Worm (Caenorhabditis elegans): ENCODE measurements around the gene met-2.

ce11 chrIII:8417968-8418267, 42.8 kb downstream of the met-2 start, which contains the start of gene sor-1:
- no peak for TF ChIP-seq snpc-4 (tag; optimal IDR thresholded peaks at IDR 0.05)
- TF ChIP-seq mdl-1 (tag; optimal IDR thresholded peaks at IDR 0.05) = no peak
- no peak for TF ChIP-seq R02D3.7 (tag; optimal IDR thresholded peaks at IDR 0.05)
- no peak for TF ChIP-seq nhr-237 (tag; optimal IDR thresholded peaks at IDR 0.05)
- no peak for TF ChIP-seq egl-27 (tag; optimal IDR thresholded peaks at IDR 0.05)
- TF ChIP-seq elt-3 (tag; optimal IDR thresholded peaks at IDR 0.05) = no peak
- no peak for TF ChIP-seq skn-1 (tag; optimal IDR thresholded peaks at IDR 0.05)
- no peak for TF ChIP-seq unc-62 (GFP tag; optimal IDR thresholded peaks at IDR 0.05)
- TF ChIP-seq ama-1 (optimal IDR thresholded peaks at IDR 0.05) = peak; percentile 12
- TF ChIP-seq nhr-23 (tag; optimal IDR thresholded peaks at IDR 0.05) = no peak
- no peak for TF ChIP-seq pqm-1 (tag; optimal IDR thresholded peaks at IDR 0.05)
- TF ChIP-seq daf-12 (tag; optimal IDR thresholded peaks at IDR 0.05) = no peak
- TF ChIP-seq fos-1 (tag; optimal IDR thresholded peaks at IDR 0.05) = no peak
